Fruit fly (Drosophila melanogaster): ENCODE data around the gene nis.

The nis gene

DNA sequence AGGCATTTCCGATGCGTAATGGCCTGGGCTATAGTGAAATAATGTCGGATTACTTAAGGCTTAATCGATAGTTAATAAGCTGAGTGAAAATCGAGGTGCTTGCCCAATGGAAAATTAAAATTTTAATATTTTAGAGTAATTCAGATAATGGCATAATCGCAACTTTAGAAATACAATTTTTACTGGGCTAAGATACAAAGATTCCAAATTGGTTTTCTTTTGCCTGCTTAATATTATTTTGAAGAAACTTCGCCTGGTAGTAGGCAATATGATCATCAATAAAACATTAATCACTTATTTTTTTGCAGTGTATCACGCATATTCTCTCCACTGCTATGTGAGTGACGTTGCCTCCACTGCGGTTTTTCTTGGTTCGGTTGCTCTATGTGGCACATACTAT, 32.2 kb upstream of the nis start:
- no peak for TF ChIP-seq CG7271 (tag; optimal IDR thresholded peaks at IDR 0.05)
- peak; percentile 75 for TF ChIP-seq Hmr (GFP tag; optimal IDR thresholded peaks at IDR 0.05)
- no peak for TF ChIP-seq ap (GFP tag; IDR thresholded peaks at IDR 0.05)
- TF ChIP-seq CG17359 (tag; optimal IDR thresholded peaks at IDR 0.05) = peak; percentile 37
- peak; percentile 53 for TF ChIP-seq grau (tag; optimal IDR thresholded peaks at IDR 0.05)
- peak; percentile 26 for TF ChIP-seq CG13424 (tag; optimal IDR thresholded peaks at IDR 0.05)
- TF ChIP-seq CG15514 (GFP tag; optimal IDR thresholded peaks at IDR 0.05) = peak; percentile 39
- TF ChIP-seq ERR (GFP tag; optimal IDR thresholded peaks at IDR 0.05) = no peak
- peak; percentile 75 for TF ChIP-seq CG3281 (GFP tag; optimal IDR thresholded peaks at IDR 0.05)
- no peak for TF ChIP-seq CG11093 (GFP tag; IDR thresholded peaks at IDR 0.05)
- peak; percentile 46 for TF ChIP-seq tio (GFP tag; optimal IDR thresholded peaks at IDR 0.05)
- TF ChIP-seq amos (GFP tag; IDR thresholded peaks at IDR 0.05; ENCODE audit: partially characterized antibody) = no peak
- peak; percentile 55 for TF ChIP-seq phol (tag; optimal IDR thresholded peaks at IDR 0.05)
- peak; percentile 10 for TF ChIP-seq Myb (GFP tag; optimal IDR thresholded peaks at IDR 0.05)
- peak in 1 of 2 experiments; percentile 12 for TF ChIP-seq chif (GFP tag; optimal IDR thresholded peaks at IDR 0.05)
- TF ChIP-seq CG6175 (GFP tag; IDR thresholded peaks at IDR 0.05) = no peak
- no peak for TF ChIP-seq pros (GFP tag; optimal IDR thresholded peaks at IDR 0.05)
- TF ChIP-seq Blimp-1 (GFP tag; optimal IDR thresholded peaks at IDR 0.05) = peak; percentile 28
- no peak for TF ChIP-seq Doc3 (GFP tag; IDR thresholded peaks at IDR 0.05; ENCODE audit: partially characterized antibody)
- TF ChIP-seq HLH54F (GFP tag; optimal IDR thresholded peaks at IDR 0.05) = no peak
- peak; percentile 16 for TF ChIP-seq CG2712 (tag; optimal IDR thresholded peaks at IDR 0.05)
- TF ChIP-seq Fer2 (tag; optimal IDR thresholded peaks at IDR 0.05) = no peak
- TF ChIP-seq ase (GFP tag; IDR thresholded peaks at IDR 0.05) = no peak
- TF ChIP-seq CG18011 (GFP tag; optimal IDR thresholded peaks at IDR 0.05) = peak; percentile 5
- peak; percentile 7 for TF ChIP-seq nerfin-1 (tag; optimal IDR thresholded peaks at IDR 0.05)
- no peak for TF ChIP-seq Abd-B (GFP tag; optimal IDR thresholded peaks at IDR 0.05)
- peak; percentile 68 for TF ChIP-seq lab (GFP tag; optimal IDR thresholded peaks at IDR 0.05)
- peak; percentile 16 for TF ChIP-seq CG34376 (GFP tag; optimal IDR thresholded peaks at IDR 0.05)
- TF ChIP-seq CG10274 (GFP tag; optimal IDR thresholded peaks at IDR 0.05) = no peak
- TF ChIP-seq esg (GFP tag; conservative IDR thresholded peaks at IDR 0.05) = peak; percentile 24; the same call in 1 of the 2 replicates
- TF ChIP-seq CG13296 (GFP tag; optimal IDR thresholded peaks at IDR 0.05) = peak; percentile 37
- peak; percentile 3 for TF ChIP-seq CG6683 (GFP tag; optimal IDR thresholded peaks at IDR 0.05)
- TF ChIP-seq twi (tag; optimal IDR thresholded peaks at IDR 0.05) = no peak
- peak; percentile 80 for TF ChIP-seq CG2678 (tag; optimal IDR thresholded peaks at IDR 0.05)
- peak; percentile 41 for TF ChIP-seq CG18619 (GFP tag; optimal IDR thresholded peaks at IDR 0.05)
- TF ChIP-seq vnd (GFP tag; IDR thresholded peaks at IDR 0.05; ENCODE audit: partially characterized antibody) = no peak
- no peak for TF ChIP-seq Jarid2 (GFP tag; optimal IDR thresholded peaks at IDR 0.05)
- TF ChIP-seq PHDP (tag; optimal IDR thresholded peaks at IDR 0.05) = peak; percentile 31
- TF ChIP-seq BtbVII (GFP tag; optimal IDR thresholded peaks at IDR 0.05) = peak; percentile 75
- peak; percentile 6 for TF ChIP-seq fd96Cb (tag; optimal IDR thresholded peaks at IDR 0.05)
- TF ChIP-seq CG12659 (GFP tag; optimal IDR thresholded peaks at IDR 0.05) = peak; percentile 40
- peak; percentile 64 for TF ChIP-seq cwo (GFP tag; optimal IDR thresholded peaks at IDR 0.05)
- TF ChIP-seq CG2116 (GFP tag; optimal IDR thresholded peaks at IDR 0.05) = peak; percentile 6
- peak; percentile 19 for TF ChIP-seq CG5180 (GFP tag; optimal IDR thresholded peaks at IDR 0.05)
- TF ChIP-seq nmo (GFP tag; optimal IDR thresholded peaks at IDR 0.05) = peak; percentile 18
- TF ChIP-seq CG43689 (GFP tag; IDR thresholded peaks at IDR 0.05) = 0 out of 2 replicates have a peak, but pooled peaks have one; percentile 12
- peak; percentile 73 for TF ChIP-seq Meics (GFP tag; optimal IDR thresholded peaks at IDR 0.05)
- peak; percentile 49 for TF ChIP-seq CG12391 (tag; optimal IDR thresholded peaks at IDR 0.05)
